Fruit fly (Drosophila melanogaster): ENCODE data around the gene Pfdn5.

The Pfdn5 gene

dm6 chr3R:22526353-22526907, 39.6 kb downstream of the Pfdn5 start (continued):
- TF ChIP-seq CG7271 (tag; optimal IDR thresholded peaks at IDR 0.05) (no peak), CG4404 (GFP tag; IDR thresholded peaks at IDR 0.05) (no peak), ems (GFP tag; optimal IDR thresholded peaks at IDR 0.05) (no peak), bsh (GFP tag; optimal IDR thresholded peaks at IDR 0.05) (no peak), CG4820 (GFP tag; optimal IDR thresholded peaks at IDR 0.05) (no peak), Stat92E (GFP tag; optimal IDR thresholded peaks at IDR 0.05) (no peak), CG10543 (GFP tag; optimal IDR thresholded peaks at IDR 0.05) (no peak), nerfin-1 (tag; optimal IDR thresholded peaks at IDR 0.05) (no peak), CG11093 (GFP tag; IDR thresholded peaks at IDR 0.05) (no peak), CG14860 (GFP tag; IDR thresholded peaks at IDR 0.05; ENCODE audit: partially characterized antibody) (no peak), Aef1 (GFP tag; IDR thresholded peaks at IDR 0.05) (no peak), CG32767 (GFP tag; IDR thresholded peaks at IDR 0.05) (no peak), CG32532 (GFP tag; IDR thresholded peaks at IDR 0.05) (peak; percentile 40; the same call in 1 of the 2 replicates), CG5953 (GFP tag; IDR thresholded peaks at IDR 0.05) (no peak), CG9797 (GFP tag; optimal IDR thresholded peaks at IDR 0.05) (no peak), E2f2 (GFP tag; IDR thresholded peaks at IDR 0.05) (no peak), CG14710 (tag; optimal IDR thresholded peaks at IDR 0.05) (peak; percentile 5), Opbp (GFP tag; IDR thresholded peaks at IDR 0.05; ENCODE audit: partially characterized antibody) (no peak), Atf6 (GFP tag; IDR thresholded peaks at IDR 0.05) (0 out of 2 replicates have a peak, but pooled peaks have one; percentile 7), Drgx (GFP tag; IDR thresholded peaks at IDR 0.05) (0 out of 2 replicates have a peak, but pooled peaks have one; percentile 19), CG4360 (GFP tag; IDR thresholded peaks at IDR 0.05) (no peak), yki (optimal IDR thresholded peaks at IDR 0.05) (no peak), Ets65A (GFP tag) (peak; percentile 93), zfh1 (GFP tag; IDR thresholded peaks at IDR 0.05) (0 out of 3 replicates have a peak, but pooled peaks have one; percentile 31), gcm2 (GFP tag; optimal IDR thresholded peaks at IDR 0.05) (no peak), schlank (tag; optimal IDR thresholded peaks at IDR 0.05) (no peak), CG16863 (GFP tag; optimal IDR thresholded peaks at IDR 0.05) (peak; percentile 27), H2.0 (GFP tag; IDR thresholded peaks at IDR 0.05) (peak; percentile 18; the same call in 1 of the 2 replicates), CG13894 (tag; optimal IDR thresholded peaks at IDR 0.05) (no peak), CG6654 (GFP tag; optimal IDR thresholded peaks at IDR 0.05) (no peak), CG17361 (GFP tag; IDR thresholded peaks at IDR 0.05) (peak; percentile 62), Atf-2 (GFP tag; optimal IDR thresholded peaks at IDR 0.05) (no peak), Meics (GFP tag; optimal IDR thresholded peaks at IDR 0.05) (peak; percentile 25), CG10147 (GFP tag; optimal IDR thresholded peaks at IDR 0.05) (no peak), CG17385 (GFP tag; optimal IDR thresholded peaks at IDR 0.05) (no peak), trh (GFP tag; optimal IDR thresholded peaks at IDR 0.05) (no peak), CG2889 (GFP tag; IDR thresholded peaks at IDR 0.05) (0 out of 3 replicates have a peak, but pooled peaks have one; percentile 45)

dm6 chr3R:22527192-22527591, 40.4 kb downstream of the Pfdn5 start:
- no peak for TF ChIP-seq Lim3 (GFP tag; IDR thresholded peaks at IDR 0.05)
- no peak for TF ChIP-seq fd102C (GFP tag; optimal IDR thresholded peaks at IDR 0.05)
- TF ChIP-seq B-H2 (GFP tag; optimal IDR thresholded peaks at IDR 0.05), result peak; percentile 42
- peak; percentile 85 for TF ChIP-seq CG10543 (GFP tag; optimal IDR thresholded peaks at IDR 0.05)
- peak; percentile 13 for TF ChIP-seq hkb (optimal IDR thresholded peaks at IDR 0.05)
- TF ChIP-seq hkb (GFP tag; IDR thresholded peaks at IDR 0.05), result no peak
- TF ChIP-seq CG8765 (GFP tag; IDR thresholded peaks at IDR 0.05), result no peak
- TF ChIP-seq lab (GFP tag; optimal IDR thresholded peaks at IDR 0.05), result peak; percentile 1
- no peak for TF ChIP-seq CG1529 (GFP tag; optimal IDR thresholded peaks at IDR 0.05)
- TF ChIP-seq en (GFP tag; optimal IDR thresholded peaks at IDR 0.05), result no peak
- no peak for TF ChIP-seq CG6854 (GFP tag; optimal IDR thresholded peaks at IDR 0.05)
- no peak for TF ChIP-seq CG6683 (GFP tag; optimal IDR thresholded peaks at IDR 0.05)
- peak; percentile 12 for TF ChIP-seq CG13894 (tag; optimal IDR thresholded peaks at IDR 0.05)
- no peak for TF ChIP-seq slou (GFP tag; optimal IDR thresholded peaks at IDR 0.05)
- TF ChIP-seq pzg (GFP tag; optimal IDR thresholded peaks at IDR 0.05), result no peak
- no peak for TF ChIP-seq otp (GFP tag; IDR thresholded peaks at IDR 0.05)
- no peak for TF ChIP-seq unc-4 (GFP tag; IDR thresholded peaks at IDR 0.05; ENCODE audit: partially characterized antibody)
- TF ChIP-seq CG17568 (GFP tag; optimal IDR thresholded peaks at IDR 0.05), result no peak

Data from whole organism, embryonic.